ENCODE assay signal across 1 fruit fly cellular context in the genomic region with DNA sequence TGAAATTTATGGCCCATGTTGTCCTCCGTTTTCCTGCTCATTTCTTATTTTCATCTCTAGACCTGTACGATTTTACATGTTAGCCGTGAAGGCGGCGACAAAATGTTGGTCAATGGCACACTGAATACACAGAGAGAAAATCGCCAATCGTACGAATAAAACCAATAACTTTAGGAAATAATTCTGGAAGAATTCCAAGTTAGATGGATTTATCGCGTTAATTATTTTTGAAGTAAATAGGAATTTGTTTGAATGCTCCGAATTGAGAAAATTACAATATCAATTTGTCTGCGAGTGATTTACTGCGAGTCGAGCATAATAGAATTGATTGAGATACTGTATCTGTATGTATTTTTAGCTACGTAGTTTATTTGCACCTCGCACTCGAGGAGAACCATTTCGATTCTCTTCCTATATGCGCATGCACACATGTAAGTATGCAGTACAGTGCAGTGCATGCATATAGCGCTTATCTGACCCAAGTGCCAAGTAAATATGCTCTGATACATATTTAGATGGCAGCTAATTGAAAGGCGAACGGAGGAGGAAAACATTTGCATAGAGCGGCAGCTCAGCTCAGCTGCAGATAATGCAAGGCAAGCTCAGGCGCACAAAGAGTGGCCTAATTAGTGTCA.
A peak's percentile ranks its signal among the peaks of the same experiment; 100 is the strongest.
TF ChIP-seq lines count a peak whose summit lies in the region.

No protein-coding gene starts in this region.

TF ChIP-seq in whole organism, embryonic, 481 proteins besides CTCF, POLR2A, EP300 and RAD21 (continued from another document):
- TF ChIP-seq Ets65A (GFP tag; lab: Kevin White, UChicago) = no peak
- TF ChIP-seq ind (GFP tag; optimal IDR thresholded peaks at IDR 0.05; lab: Kevin White, UChicago) = peak; percentile 17
- TF ChIP-seq wor (GFP tag; IDR thresholded peaks at IDR 0.05; lab: Robert Waterston, UW) = no peak
- peak; percentile 9 for TF ChIP-seq kni (GFP tag; optimal IDR thresholded peaks at IDR 0.05; lab: Kevin White, UChicago)
- peak; percentile 14 for TF ChIP-seq CG12659 (GFP tag; optimal IDR thresholded peaks at IDR 0.05; lab: Kevin White, UChicago)
- peak; percentile 12 for TF ChIP-seq org-1 (GFP tag; optimal IDR thresholded peaks at IDR 0.05; lab: Kevin White, UChicago)
- TF ChIP-seq CG15696 (tag; optimal IDR thresholded peaks at IDR 0.05; lab: Kevin White, UChicago) = peak; percentile 10
- no peak for TF ChIP-seq crp (GFP tag; optimal IDR thresholded peaks at IDR 0.05; lab: Kevin White, UChicago)
- peak; percentile 34 for TF ChIP-seq fd64A (GFP tag; optimal IDR thresholded peaks at IDR 0.05; lab: Kevin White, UChicago)
- peak; percentile 56 for TF ChIP-seq gem (tag; optimal IDR thresholded peaks at IDR 0.05; lab: Kevin White, UChicago)
- peak; percentile 4 for TF ChIP-seq CG2120 (GFP tag; optimal IDR thresholded peaks at IDR 0.05; lab: Kevin White, UChicago)
- TF ChIP-seq ATbp (GFP tag; optimal IDR thresholded peaks at IDR 0.05; lab: Kevin White, UChicago) = peak; percentile 73
- TF ChIP-seq sug (tag; optimal IDR thresholded peaks at IDR 0.05; lab: Kevin White, UChicago) = no peak
- no peak for TF ChIP-seq Adf1 (GFP tag; IDR thresholded peaks at IDR 0.05; lab: Robert Waterston, UW)
- TF ChIP-seq Hr39 (optimal IDR thresholded peaks at IDR 0.05; lab: Kevin White, UChicago) = no peak
- TF ChIP-seq sob (GFP tag; IDR thresholded peaks at IDR 0.05; lab: Robert Waterston, UW) = no peak
- TF ChIP-seq Drgx (GFP tag; IDR thresholded peaks at IDR 0.05; lab: Robert Waterston, UW) = peak; percentile 63; the same call in 1 of the 2 replicates
- no peak for TF ChIP-seq Camta (GFP tag; optimal IDR thresholded peaks at IDR 0.05; lab: Kevin White, UChicago)
- TF ChIP-seq yki (optimal IDR thresholded peaks at IDR 0.05; lab: Kevin White, UChicago) = no peak
- TF ChIP-seq amos (GFP tag; IDR thresholded peaks at IDR 0.05; lab: Robert Waterston, UW; ENCODE audit: partially characterized antibody) = no peak
- no peak for TF ChIP-seq Doc3 (GFP tag; IDR thresholded peaks at IDR 0.05; lab: Robert Waterston, UW; ENCODE audit: partially characterized antibody)
- TF ChIP-seq MTF-1 (GFP tag; optimal IDR thresholded peaks at IDR 0.05; lab: Kevin White, UChicago; ENCODE audit: borderline replicate concordance) = no peak
- no peak for TF ChIP-seq pan (optimal IDR thresholded peaks at IDR 0.05; lab: Kevin White, UChicago)
- peak in 1 of 2 experiments; percentile 44 for TF ChIP-seq pan (GFP tag; optimal IDR thresholded peaks at IDR 0.05 in 1 of 2, IDR thresholded peaks at IDR 0.05 in 1 of 2)
- TF ChIP-seq TFAM (GFP tag; optimal IDR thresholded peaks at IDR 0.05; lab: Kevin White, UChicago) = no peak
- TF ChIP-seq Six4 (GFP tag; optimal IDR thresholded peaks at IDR 0.05; lab: Kevin White, UChicago) = no peak
- TF ChIP-seq Lim3 (GFP tag; IDR thresholded peaks at IDR 0.05; lab: Robert Waterston, UW) = no peak
- no peak for TF ChIP-seq HmgD (GFP tag; optimal IDR thresholded peaks at IDR 0.05; lab: Kevin White, UChicago)
- peak; percentile 19 for TF ChIP-seq CG12071 (GFP tag; optimal IDR thresholded peaks at IDR 0.05; lab: Kevin White, UChicago)
- peak; percentile 44 for TF ChIP-seq dmrt11E (tag; optimal IDR thresholded peaks at IDR 0.05; lab: Kevin White, UChicago)
- 0 out of 3 replicates have a peak, but pooled peaks have one; percentile 34 for TF ChIP-seq so (GFP tag; IDR thresholded peaks at IDR 0.05; lab: Robert Waterston, UW)
- peak; percentile 54 for TF ChIP-seq vvl (GFP tag; IDR thresholded peaks at IDR 0.05; lab: Robert Waterston, UW)
- no peak for TF ChIP-seq h (optimal IDR thresholded peaks at IDR 0.05; lab: Kevin White, UChicago)
- TF ChIP-seq CG17359 (tag; optimal IDR thresholded peaks at IDR 0.05; lab: Kevin White, UChicago) = peak; percentile 22
- TF ChIP-seq CG8290 (GFP tag; optimal IDR thresholded peaks at IDR 0.05; lab: Kevin White, UChicago) = no peak
- TF ChIP-seq CG8290 (tag; optimal IDR thresholded peaks at IDR 0.05; lab: Kevin White, UChicago) = peak; percentile 1 to 37
- no peak for TF ChIP-seq lmd (GFP tag; IDR thresholded peaks at IDR 0.05; lab: Robert Waterston, UW)
- TF ChIP-seq nmo (GFP tag; optimal IDR thresholded peaks at IDR 0.05; lab: Kevin White, UChicago) = peak; percentile 20
- peak; percentile 31 for TF ChIP-seq CG12391 (tag; optimal IDR thresholded peaks at IDR 0.05; lab: Kevin White, UChicago)
- TF ChIP-seq Dbx (GFP tag; IDR thresholded peaks at IDR 0.05; lab: Robert Waterston, UW) = no peak
- TF ChIP-seq CG11504 (tag; optimal IDR thresholded peaks at IDR 0.05; lab: Kevin White, UChicago) = peak; percentile 55
- TF ChIP-seq CG10431 (GFP tag; optimal IDR thresholded peaks at IDR 0.05; lab: Kevin White, UChicago) = no peak
- peak; percentile 79 for TF ChIP-seq sens (GFP tag; lab: Kevin White, UChicago)
- TF ChIP-seq zfh1 (GFP tag; IDR thresholded peaks at IDR 0.05; lab: Robert Waterston, UW) = peak; percentile 41; the same call in 1 of the 3 replicates
